Fruit fly (Drosophila melanogaster) whole organism, embryonic: Measurements from ENCODE around the gene RpS14a.
A peak's percentile ranks its signal among the peaks of the same experiment; 100 is the strongest.

ENCODE experiments used
- Aef1 ChIP-seq: fragments of 200-800 bp; sonication (Bioruptor generic); IDR thresholded peaks from 3 replicates; pipeline ENCODE4 v1.3.6; 2022; ENCODE audit warnings: missing biosample characterization, missing genetic modification characterization
- CG10147 ChIP-seq: fragments of 200-800 bp; sonication (Bioruptor generic); optimal IDR thresholded peaks from 2 replicates; lab custom pipeline; 2019; ENCODE audit warnings: missing biosample characterization, mild to moderate bottlenecking, missing genetic modification characterization, moderate library complexity
- CG11723 ChIP-seq: fragments of 200-800 bp; sonication (Bioruptor generic); optimal IDR thresholded peaks from 2 replicates; lab custom pipeline; 2017; ENCODE audit warnings: missing biosample characterization, mild to moderate bottlenecking, missing genetic modification characterization
- CG12236 ChIP-seq: fragments of 200-800 bp; sonication (Bioruptor generic); optimal IDR thresholded peaks from 2 replicates; lab custom pipeline; 2016; ENCODE audit warnings: missing biosample characterization, missing genetic modification characterization
- CG13624 ChIP-seq: fragments of 200-800 bp; sonication (Bioruptor generic); optimal IDR thresholded peaks from 2 replicates; lab custom pipeline; 2016; ENCODE audit warnings: missing biosample characterization, missing genetic modification characterization
- CG18011 ChIP-seq: fragments of 200-800 bp; sonication (Bioruptor generic); optimal IDR thresholded peaks from 2 replicates; lab custom pipeline; 2017; ENCODE audit warnings: missing biosample characterization, missing genetic modification characterization, mild to moderate bottlenecking, moderate library complexity, missing genotype
- CG18476 ChIP-seq: fragments of 200-800 bp; sonication (Bioruptor generic); optimal IDR thresholded peaks from 2 replicates; lab custom pipeline; 2016; ENCODE audit warnings: missing biosample characterization, mild to moderate bottlenecking, missing genetic modification characterization
- CG18764 ChIP-seq: fragments of 200-800 bp; sonication (Bioruptor generic); optimal IDR thresholded peaks from 3 replicates; lab custom pipeline; 2016; ENCODE audit warnings: missing biosample characterization, missing genetic modification characterization
- CG2678 ChIP-seq: fragments of 200-800 bp; sonication (Bioruptor generic); optimal IDR thresholded peaks from 3 replicates; lab custom pipeline; 2019; ENCODE audit warnings: missing biosample characterization, mild to moderate bottlenecking, missing genetic modification characterization, moderate library complexity
- CG3065 ChIP-seq: fragments of 200-800 bp; sonication (Bioruptor generic); optimal IDR thresholded peaks from 2 replicates; lab custom pipeline; 2016; ENCODE audit warnings: missing biosample characterization, missing genetic modification characterization
- CG31388 ChIP-seq: fragments of 200-800 bp; sonication (Bioruptor generic); optimal IDR thresholded peaks from 2 replicates; lab custom pipeline; 2016; ENCODE audit warnings: missing biosample characterization, missing genetic modification characterization
- CG3281 ChIP-seq: fragments of 200-800 bp; sonication (Bioruptor generic); optimal IDR thresholded peaks from 3 replicates; lab custom pipeline; 2017; ENCODE audit warnings: missing biosample characterization, mild to moderate bottlenecking, missing genetic modification characterization
- CG8290 ChIP-seq, 3 experiments: fragments of 200-800 bp; sonication (Bioruptor generic); optimal IDR thresholded peaks; 2 replicates each; lab custom pipeline; 2016 to 2019; ENCODE audit warnings: missing biosample characterization in 3 of 3, missing genetic modification characterization in 3 of 3, mild to moderate bottlenecking in 2 of 3, moderate library complexity in 1 of 3
- CG8388 ChIP-seq: fragments of 200-800 bp; sonication (Bioruptor generic); optimal IDR thresholded peaks from 2 replicates; lab custom pipeline; 2019; ENCODE audit warnings: missing biosample characterization, mild to moderate bottlenecking, missing genetic modification characterization, moderate library complexity
- CG9215 ChIP-seq: fragments of 200-800 bp; sonication (Bioruptor generic); IDR thresholded peaks from 2 replicates; pipeline ENCODE4 v1.3.6; 2022; ENCODE audit warnings: missing biosample characterization, missing genetic modification characterization
- CoRest ChIP-seq: fragments of 200-800 bp; sonication (Bioruptor generic); optimal IDR thresholded peaks from 3 replicates; lab custom pipeline; 2018; ENCODE audit warnings: missing biosample characterization, mild to moderate bottlenecking, missing genetic modification characterization, moderate library complexity
- D19A ChIP-seq: fragments of 200-800 bp; optimal IDR thresholded peaks from 3 replicates; lab custom pipeline; 2019; ENCODE audit warnings: missing biosample characterization, mild to moderate bottlenecking, missing genetic modification characterization, moderate library complexity
- Dfd ChIP-seq, 2 experiments: fragments of >200 bp; optimal IDR thresholded peaks; 2 replicates each; lab custom pipeline; 2017; ENCODE audit warnings: missing biosample characterization in 2 of 2, missing genetic modification characterization in 2 of 2
- Dref ChIP-seq: fragments of 200-800 bp; sonication (Bioruptor generic); IDR thresholded peaks from 2 replicates; pipeline ENCODE4 v1.3.6; 2022; ENCODE audit warnings: missing biosample characterization, missing genetic modification characterization
- HLH4C ChIP-seq: fragments of 200-800 bp; sonication (Bioruptor generic); IDR thresholded peaks from 3 replicates; pipeline ENCODE4 v1.3.6; 2022; ENCODE audit warnings: missing biosample characterization, missing genetic modification characterization; ENCODE audit not compliant: partially characterized antibody
- Lpt ChIP-seq: fragments of >200 bp; optimal IDR thresholded peaks from 2 replicates; lab custom pipeline; 2018; ENCODE audit warnings: missing biosample characterization, missing genetic modification characterization
- Meics ChIP-seq: fragments of 200-800 bp; sonication (Bioruptor generic); optimal IDR thresholded peaks from 2 replicates; lab custom pipeline; 2017; ENCODE audit warnings: missing biosample characterization, mild to moderate bottlenecking, missing genetic modification characterization
- NC2β ChIP-seq: fragments of 200-800 bp; sonication (Bioruptor generic); optimal IDR thresholded peaks from 2 replicates; lab custom pipeline; 2016; ENCODE audit warnings: missing biosample characterization, missing genetic modification characterization
- Pdp1 ChIP-seq, 2 experiments: fragments of 200-800 bp; sonication (Bioruptor generic); optimal IDR thresholded peaks; 3 replicates each; lab custom pipeline; 2016; ENCODE audit warnings: missing biosample characterization in 2 of 2, missing genetic modification characterization in 2 of 2, mild to moderate bottlenecking in 1 of 2, moderate library complexity in 1 of 2
- Ravus ChIP-seq: fragments of 200-800 bp; sonication (Bioruptor generic); IDR thresholded peaks from 2 replicates; pipeline ENCODE4 v1.3.6; 2022; ENCODE audit warnings: missing biosample characterization, missing genetic modification characterization
- Sin3A ChIP-seq: fragments of >200 bp; optimal IDR thresholded peaks from 2 replicates; lab custom pipeline; 2018
- Sox102F ChIP-seq: fragments of 200-800 bp; sonication (Bioruptor generic); optimal IDR thresholded peaks from 2 replicates; lab custom pipeline; 2018; ENCODE audit warnings: missing biosample characterization, mild to moderate bottlenecking, missing genetic modification characterization, moderate library complexity
- Spps ChIP-seq: fragments of 200-800 bp; sonication (Bioruptor generic); optimal IDR thresholded peaks from 2 replicates; lab custom pipeline; 2018; ENCODE audit warnings: missing biosample characterization, mild to moderate bottlenecking, missing genetic modification characterization
- YL-1 ChIP-seq: fragments of 200-800 bp; sonication (Bioruptor generic); optimal IDR thresholded peaks from 3 replicates; lab custom pipeline; 2017; ENCODE audit warnings: missing biosample characterization, mild to moderate bottlenecking, missing genetic modification characterization
- bcd ChIP-seq: fragments of 200-800 bp; sonication (Bioruptor generic); optimal IDR thresholded peaks from 2 replicates; lab custom pipeline; 2017; ENCODE audit warnings: missing biosample characterization, mild to moderate bottlenecking, missing genetic modification characterization
- bsh ChIP-seq, 2 experiments: fragments of 200-800 bp; sonication (Bioruptor generic); optimal IDR thresholded peaks; 2 replicates each; lab custom pipeline; 2017 to 2018; ENCODE audit warnings: mild to moderate bottlenecking in 2 of 2, missing biosample characterization in 2 of 2, missing genetic modification characterization in 2 of 2, moderate library complexity in 1 of 2
- cg ChIP-seq: fragments of 200-800 bp; sonication (Bioruptor generic); optimal IDR thresholded peaks from 3 replicates; lab custom pipeline; 2019; ENCODE audit warnings: missing biosample characterization, mild to moderate bottlenecking, missing genetic modification characterization, moderate library complexity
- da ChIP-seq: fragments of 200-800 bp; sonication (Bioruptor generic); optimal IDR thresholded peaks from 2 replicates; lab custom pipeline; 2016; ENCODE audit warnings: missing biosample characterization, missing genetic modification characterization
- dimm ChIP-seq: fragments of 200-800 bp; sonication (Bioruptor generic); IDR thresholded peaks from 2 replicates; pipeline ENCODE4 v1.3.6; 2022; ENCODE audit warnings: missing biosample characterization, missing genetic modification characterization
- dpn ChIP-seq, 2 experiments: fragments of 200-800 bp; sonication (Bioruptor generic); optimal IDR thresholded peaks; 3 replicates each; lab custom pipeline; 2016; ENCODE audit warnings: missing biosample characterization in 2 of 2, missing genetic modification characterization in 2 of 2
- dysf ChIP-seq: fragments of 200-800 bp; sonication (Bioruptor generic); IDR thresholded peaks from 3 replicates; pipeline ENCODE4 v1.3.6; 2022; ENCODE audit warnings: missing biosample characterization, missing genetic modification characterization
- esg ChIP-seq: fragments of 200-800 bp; sonication (Bioruptor generic); conservative IDR thresholded peaks from 2 replicates; pipeline ENCODE4 v1.3.6; 2022; ENCODE audit warnings: missing biosample characterization, missing genetic modification characterization
- exex ChIP-seq: fragments of 200-800 bp; sonication (Bioruptor generic); optimal IDR thresholded peaks from 4 replicates; lab custom pipeline; 2018; ENCODE audit warnings: missing biosample characterization, mild to moderate bottlenecking, missing genetic modification characterization, moderate library complexity
- gem ChIP-seq: fragments of 200-800 bp; sonication (Bioruptor generic); optimal IDR thresholded peaks from 2 replicates; lab custom pipeline; 2019; ENCODE audit warnings: missing biosample characterization, mild to moderate bottlenecking, missing genetic modification characterization, moderate library complexity
- her ChIP-seq: fragments of 200-800 bp; sonication (Bioruptor generic); optimal IDR thresholded peaks from 2 replicates; lab custom pipeline; 2016; ENCODE audit warnings: missing biosample characterization, missing genetic modification characterization
- luna ChIP-seq: fragments of 200-800 bp; sonication (Bioruptor generic); optimal IDR thresholded peaks from 2 replicates; lab custom pipeline; 2016; ENCODE audit warnings: missing biosample characterization, missing genetic modification characterization
- oc ChIP-seq: fragments of 200-800 bp; sonication (Bioruptor generic); optimal IDR thresholded peaks from 2 replicates; lab custom pipeline; 2018; ENCODE audit warnings: missing biosample characterization, mild to moderate bottlenecking, missing genetic modification characterization, moderate library complexity
- otp ChIP-seq: fragments of 200-800 bp; sonication (Bioruptor generic); IDR thresholded peaks from 3 replicates; pipeline ENCODE4, ENCODE4 v1.3.6; 2022; ENCODE audit warnings: missing biosample characterization, missing genetic modification characterization
- peb ChIP-seq: fragments of 200-800 bp; sonication (Bioruptor generic); IDR thresholded peaks from 2 replicates; pipeline ENCODE4 v1.3.6; 2022; ENCODE audit warnings: missing biosample characterization, missing genetic modification characterization
- pnt ChIP-seq: fragments of 200-800 bp; sonication (Bioruptor generic); optimal IDR thresholded peaks from 3 replicates; lab custom pipeline; 2016; ENCODE audit warnings: missing biosample characterization, missing genetic modification characterization
- so ChIP-seq: fragments of 200-800 bp; sonication (Bioruptor generic); IDR thresholded peaks from 3 replicates; pipeline ENCODE4 v1.3.6; 2022; ENCODE audit warnings: missing biosample characterization, missing genetic modification characterization
- tgo ChIP-seq: fragments of 200-800 bp; sonication (Bioruptor generic); IDR thresholded peaks from 3 replicates; pipeline ENCODE4 v1.3.6; 2022; ENCODE audit warnings: missing biosample characterization, missing genetic modification characterization
- zfh1 ChIP-seq: fragments of 200-800 bp; sonication (Bioruptor generic); IDR thresholded peaks from 3 replicates; pipeline ENCODE4 v1.3.6; 2022; ENCODE audit warnings: missing biosample characterization, missing genetic modification characterization

Gene RpS14a

dm6 chrX:7883926-7884325 lies 49.6 kb upstream of the RpS14a start, which contains the start of gene Ir7f:
TSS of gene Ir7f (minus strand) at chrX:7884026.
- no peak for TF ChIP-seq D19A (tag; lab: Kevin White, UChicago)

- no peak for TF ChIP-seq CG10147 (GFP tag; lab: Kevin White, UChicago)
- no peak for TF ChIP-seq CG12236
- TF ChIP-seq Aef1 (GFP tag; lab: Robert Waterston, UW): no peak
- TF ChIP-seq CG3281 (GFP tag; lab: Kevin White, UChicago): no peak
- no peak for TF ChIP-seq bcd (GFP tag; lab: Kevin White, UChicago)
- no peak for TF ChIP-seq CG18476 (GFP tag; lab: Kevin White, UChicago)
- TF ChIP-seq CG3065: no peak
- no peak for TF ChIP-seq exex (tag; lab: Kevin White, UChicago)
- no peak for TF ChIP-seq dimm (GFP tag; lab: Robert Waterston, UW)
- no peak for TF ChIP-seq pnt (GFP tag; lab: Kevin White, UChicago)
- TF ChIP-seq peb (GFP tag; lab: Robert Waterston, UW): no peak
- no peak for TF ChIP-seq CG18764
- no peak for TF ChIP-seq CoRest (tag; lab: Kevin White, UChicago)
- no peak for TF ChIP-seq Dfd (GFP tag; optimal IDR thresholded peaks at IDR 0.05; lab: Kevin White, UChicago)
- TF ChIP-seq Sox102F: no peak
- no peak for TF ChIP-seq HLH4C
- TF ChIP-seq oc: no peak
- TF ChIP-seq CG9215 (GFP tag; lab: Robert Waterston, UW): no peak
- no peak for TF ChIP-seq Lpt
- no peak for TF ChIP-seq esg (GFP tag; lab: Robert Waterston, UW)
Observed at dm6 chrX:7884360-7884759, 49.2 kb upstream of the RpS14a start, which contains the start of gene Ir7g. TSS of gene Ir7g (plus strand) at chrX:7884660.

- TF ChIP-seq gem (tag; lab: Kevin White, UChicago): no peak
- TF ChIP-seq otp (GFP tag; lab: Robert Waterston, UW): peak; percentile 50; the same call in 1 of the 3 replicates
- peak; percentile 39 for TF ChIP-seq CG13624 (GFP tag; lab: Kevin White, UChicago)
- peak; percentile 44 to 64 for TF ChIP-seq dpn (GFP tag; optimal IDR thresholded peaks at IDR 0.05; lab: Kevin White, UChicago)
- TF ChIP-seq CG8290 (GFP tag; optimal IDR thresholded peaks at IDR 0.05; lab: Kevin White, UChicago): no peak
- TF ChIP-seq CG8290 (tag; optimal IDR thresholded peaks at IDR 0.05; lab: Kevin White, UChicago): no peak
- peak; percentile 48 to 100 for TF ChIP-seq Pdp1 (GFP tag; optimal IDR thresholded peaks at IDR 0.05; lab: Kevin White, UChicago)
- peak; percentile 76 for TF ChIP-seq zfh1
- TF ChIP-seq Sin3A (lab: Kevin White, UChicago): no peak
- peak; percentile 68 for TF ChIP-seq Dref (GFP tag; lab: Robert Waterston, UW)
- peak; percentile 23 for TF ChIP-seq Spps (tag; lab: Kevin White, UChicago)
- no peak for TF ChIP-seq cg (GFP tag; lab: Kevin White, UChicago)
- 0 out of 3 replicates have a peak, but pooled peaks have one; percentile 12 for TF ChIP-seq so (GFP tag; lab: Robert Waterston, UW)
- peak; percentile 65 for TF ChIP-seq YL-1 (GFP tag; lab: Kevin White, UChicago)
- peak; percentile 14 for TF ChIP-seq her
- TF ChIP-seq CG11723 (GFP tag; lab: Kevin White, UChicago): no peak
- TF ChIP-seq CG8388 (GFP tag; lab: Kevin White, UChicago): peak; percentile 35
- peak in 1 of 2 experiments; percentile 64 for TF ChIP-seq bsh (GFP tag; optimal IDR thresholded peaks at IDR 0.05; lab: Kevin White, UChicago)
- no peak for TF ChIP-seq CG31388 (GFP tag; lab: Kevin White, UChicago)
- 0 out of 3 replicates have a peak, but pooled peaks have one; percentile 20 for TF ChIP-seq dysf (GFP tag; lab: Robert Waterston, UW)
- no peak for TF ChIP-seq CG3281 (GFP tag; lab: Kevin White, UChicago)
- peak; percentile 54 for TF ChIP-seq CG18011 (GFP tag; lab: Kevin White, UChicago)
- peak; percentile 58 for TF ChIP-seq CG2678 (tag; lab: Kevin White, UChicago)
- peak; percentile 52 for TF ChIP-seq Meics (GFP tag; lab: Kevin White, UChicago)
- TF ChIP-seq tgo: peak; percentile 51
- no peak for TF ChIP-seq Ravus (GFP tag; lab: Robert Waterston, UW)
- TF ChIP-seq CoRest (tag; lab: Kevin White, UChicago): peak; percentile 37
- peak; percentile 39 for TF ChIP-seq luna (GFP tag; lab: Kevin White, UChicago)
- TF ChIP-seq da: no peak
- peak; percentile 38 for TF ChIP-seq NC2β (GFP tag; lab: Kevin White, UChicago)
Observed at dm6 chrX:7888386-7889024, 45.0 kb upstream of the RpS14a start, which contains the start of gene Acat1. TSS of gene Acat1 (minus strand) at chrX:7888785.
